Worm (Caenorhabditis elegans): ENCODE data around the gene M01B2.13.
"Not testable (repeated sequence)": the region's sequence is repeated elsewhere in the genome, so short reads cannot be mapped to it uniquely, and the experiment has no call there.

The M01B2.13 gene

ce11 chrV:15259904-15260303 is 5.8 kb downstream of the M01B2.13 start, which contains the start of gene M01B2.8:
Gene M01B2.8, plus strand, starts transcription at chrV:15260204.
- no peak for TF ChIP-seq alr-1 (tag; optimal IDR thresholded peaks at IDR 0.05; ENCODE audit: borderline replicate concordance)
- peak; percentile 0 for TF ChIP-seq dsc-1 (tag; optimal IDR thresholded peaks at IDR 0.05)
- TF ChIP-seq lin-14 (GFP tag; optimal IDR thresholded peaks at IDR 0.05), result no peak

DNA sequence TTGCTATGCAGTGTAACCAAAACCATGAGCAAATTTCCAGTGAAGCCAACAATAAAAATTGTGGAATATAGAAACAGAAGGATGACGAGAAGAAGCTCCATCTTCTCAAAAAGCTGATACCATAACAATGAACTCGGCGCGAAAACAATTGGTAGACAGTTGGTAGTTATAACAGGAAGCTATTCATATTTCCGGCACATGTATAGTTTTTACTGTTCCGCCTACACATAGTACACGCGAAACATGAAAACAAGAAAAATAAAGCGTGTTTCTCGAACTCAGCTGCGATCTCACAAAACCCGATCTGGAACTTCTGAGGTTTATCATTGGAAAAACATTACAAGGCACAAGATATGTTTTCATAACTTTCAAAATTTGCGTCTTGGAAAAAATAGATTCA is 6.7 kb downstream of the M01B2.13 start, which contains the start of gene srsx-37:
srsx-37 (minus strand) TSS at position 101 of the 400 bp plus-strand sequence.
- TF ChIP-seq nhr-12 (tag; optimal IDR thresholded peaks at IDR 0.05), result no peak
- no peak for TF ChIP-seq lsy-2 (tag; optimal IDR thresholded peaks at IDR 0.05)
- TF ChIP-seq aha-1 (tag; optimal IDR thresholded peaks at IDR 0.05), result no peak
- no peak for TF ChIP-seq ceh-8 (GFP tag; optimal IDR thresholded peaks at IDR 0.05)
- no peak for TF ChIP-seq ces-1 (GFP tag; optimal IDR thresholded peaks at IDR 0.05)
- TF ChIP-seq hpl-2 (GFP tag; optimal IDR thresholded peaks at IDR 0.05), result no peak
- TF ChIP-seq unc-130 (tag; optimal IDR thresholded peaks at IDR 0.05), result no peak
- TF ChIP-seq nhr-85 (tag), result no peak
- TF ChIP-seq tlp-1 (tag; optimal IDR thresholded peaks at IDR 0.05), result no peak
- no peak for TF ChIP-seq nhr-237 (tag; optimal IDR thresholded peaks at IDR 0.05)
- no peak for TF ChIP-seq swsn-7 (tag; optimal IDR thresholded peaks at IDR 0.05)
- TF ChIP-seq sptf-1 (tag; optimal IDR thresholded peaks at IDR 0.05), result no peak
- TF ChIP-seq ets-5 (GFP tag; IDR thresholded peaks at IDR 0.05), result no peak
- TF ChIP-seq nhr-77 (tag; optimal IDR thresholded peaks at IDR 0.05), result no peak
- no peak for TF ChIP-seq mdl-1 (tag; optimal IDR thresholded peaks at IDR 0.05)
- TF ChIP-seq nhr-90 (tag; optimal IDR thresholded peaks at IDR 0.05; ENCODE audit: poor library complexity), result no peak

DNA sequence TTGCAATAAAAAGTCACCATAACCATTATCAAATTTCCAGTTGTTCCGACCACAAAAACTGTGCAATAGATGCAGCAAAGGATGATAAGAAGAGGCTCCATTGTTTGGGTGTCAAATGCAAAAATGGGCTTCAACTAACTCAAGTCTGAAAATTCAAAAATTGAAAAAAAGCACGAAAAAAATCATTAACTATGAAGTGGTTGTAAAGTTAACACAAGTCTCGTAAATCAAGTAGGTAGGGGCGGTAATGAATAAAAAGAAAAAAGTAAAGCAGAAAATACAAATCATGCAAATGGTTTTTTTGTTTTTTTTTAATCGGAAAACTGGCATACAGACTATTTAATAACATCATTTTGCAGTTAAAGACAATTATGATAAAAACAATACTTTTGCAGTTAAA is 9.0 kb downstream of the M01B2.13 start, which contains the start of gene srsx-39:
srsx-39 (minus strand) TSS at position 101 of the 400 bp plus-strand sequence.
- TF ChIP-seq nhr-90 (tag; optimal IDR thresholded peaks at IDR 0.05; ENCODE audit: poor library complexity); nhr-12 (tag; optimal IDR thresholded peaks at IDR 0.05); C16A3.4 (tag; optimal IDR thresholded peaks at IDR 0.05): not testable (repeated sequence)

ce11 chrV:15253529-15253928 is 12.2 kb downstream of the M01B2.13 start, which contains the start of gene srbc-75:
Gene srbc-75, plus strand, starts transcription at chrV:15253829.
- TF ChIP-seq blmp-1 (tag; optimal IDR thresholded peaks at IDR 0.05), result peak; percentile 3
- TF ChIP-seq lir-3 (tag; optimal IDR thresholded peaks at IDR 0.05; ENCODE audit: poor library complexity), result no peak

DNA sequence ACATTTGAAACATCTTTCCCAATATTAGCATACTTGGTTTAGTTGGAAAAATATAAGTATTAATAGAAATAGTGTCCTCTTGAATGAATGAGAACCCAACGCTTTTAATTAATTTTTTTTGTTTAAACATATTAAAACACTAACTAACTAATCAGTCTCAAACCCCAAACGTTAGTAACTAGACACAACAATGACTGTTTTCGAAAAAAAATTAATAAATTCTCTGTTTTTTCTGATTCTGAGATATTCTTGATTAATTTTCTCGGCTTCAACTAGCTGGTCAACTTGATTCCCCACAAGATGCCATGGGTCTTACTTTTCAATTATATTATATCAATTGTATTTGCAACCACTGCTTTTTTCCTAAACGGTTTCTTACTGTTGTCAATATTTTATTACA is 13.6 kb downstream of the M01B2.13 start, which contains the start of gene srbc-76:
srbc-76 (plus strand) TSS at position 301 of the 400 bp plus-strand sequence.
- TF ChIP-seq snu-23 (GFP tag; optimal IDR thresholded peaks at IDR 0.05) (no peak), ceh-8 (GFP tag; optimal IDR thresholded peaks at IDR 0.05) (no peak), rnt-1 (tag; optimal IDR thresholded peaks at IDR 0.05) (no peak), hpl-2 (GFP tag; optimal IDR thresholded peaks at IDR 0.05) (no peak), sptf-1 (tag; optimal IDR thresholded peaks at IDR 0.05) (no peak), zag-1 (tag; optimal IDR thresholded peaks at IDR 0.05) (no peak), fkh-10 (GFP tag; optimal IDR thresholded peaks at IDR 0.05) (no peak), lin-39 (tag; optimal IDR thresholded peaks at IDR 0.05) (no peak), lsy-2 (tag; optimal IDR thresholded peaks at IDR 0.05) (no peak), unc-30 (tag; optimal IDR thresholded peaks at IDR 0.05) (no peak), lin-15B (tag; optimal IDR thresholded peaks at IDR 0.05) (no peak), swsn-7 (tag; optimal IDR thresholded peaks at IDR 0.05) (no peak), C04F5.9 (tag; optimal IDR thresholded peaks at IDR 0.05) (no peak), elt-3 (tag; optimal IDR thresholded peaks at IDR 0.05) (no peak), dsc-1 (tag; optimal IDR thresholded peaks at IDR 0.05) (no peak), ama-1 (optimal IDR thresholded peaks at IDR 0.05) (no peak), egl-13 (tag; optimal IDR thresholded peaks at IDR 0.05) (no peak)

DNA sequence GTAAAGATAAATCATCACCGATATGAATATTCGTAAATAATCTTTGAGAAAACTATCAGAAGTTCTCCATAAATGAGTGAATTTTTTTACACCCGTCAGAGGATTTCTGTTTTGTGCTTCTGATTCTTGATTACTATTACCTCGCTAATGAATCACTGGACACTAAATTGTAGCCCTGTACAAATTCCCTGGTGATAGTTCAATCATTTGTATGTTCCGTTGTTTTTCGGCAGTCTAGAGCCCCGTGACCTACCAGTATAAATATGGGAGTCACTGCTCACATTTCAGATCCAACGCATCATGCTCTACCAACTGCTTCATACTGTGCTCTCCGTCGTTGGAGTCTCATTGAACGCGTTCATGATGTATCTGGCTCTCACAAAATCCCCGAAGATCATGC is 15.4 kb downstream of the M01B2.13 start, which contains the start of gene srd-28:
srd-28 (plus strand) TSS at position 301 of the 400 bp plus-strand sequence.
- TF ChIP-seq nhr-20 (tag; optimal IDR thresholded peaks at IDR 0.05); unc-98 (GFP tag; IDR thresholded peaks at IDR 0.05); mep-1 (tag; optimal IDR thresholded peaks at IDR 0.05): not testable (repeated sequence)
